Fruit fly (Drosophila melanogaster) whole organism, embryonic: ENCODE measurements around the gene CG34462.

Experiments used
- Atf-2 ChIP-seq: fragments of 200-800 bp; sonication (Bioruptor generic); optimal IDR thresholded peaks from 2 replicates; lab custom pipeline; 2016; ENCODE audit warnings: missing biosample characterization, missing genetic modification characterization
- CG12071 ChIP-seq: fragments of 200-800 bp; sonication (Bioruptor generic); optimal IDR thresholded peaks from 3 replicates; lab custom pipeline; 2018; ENCODE audit warnings: missing biosample characterization, mild to moderate bottlenecking, missing genetic modification characterization
- CG13424 ChIP-seq: fragments of 200-800 bp; sonication (Bioruptor generic); optimal IDR thresholded peaks from 2 replicates; lab custom pipeline; 2019; ENCODE audit warnings: missing biosample characterization, mild to moderate bottlenecking, missing genetic modification characterization, moderate library complexity
- CG14050 ChIP-seq: fragments of 200-800 bp; sonication (Bioruptor generic); IDR thresholded peaks from 3 replicates; pipeline ENCODE4 v1.3.6; 2022; ENCODE audit warnings: missing biosample characterization, missing genetic modification characterization
- CG15073 ChIP-seq: fragments of 200-800 bp; sonication (Bioruptor generic); optimal IDR thresholded peaks from 2 replicates; lab custom pipeline; 2016; ENCODE audit warnings: missing biosample characterization, missing genetic modification characterization
- CG15514 ChIP-seq: fragments of 200-800 bp; sonication (Bioruptor generic); optimal IDR thresholded peaks from 3 replicates; lab custom pipeline; 2017; ENCODE audit warnings: missing biosample characterization, missing genetic modification characterization, mild to moderate bottlenecking, moderate library complexity, missing genetic modification reagents
- CG17385 ChIP-seq: fragments of 200-800 bp; sonication (Bioruptor generic); optimal IDR thresholded peaks from 3 replicates; lab custom pipeline; 2018; ENCODE audit warnings: missing biosample characterization, mild to moderate bottlenecking, missing genetic modification characterization
- CG17829 ChIP-seq: fragments of 200-800 bp; optimal IDR thresholded peaks from 2 replicates; lab custom pipeline; 2019; ENCODE audit warnings: missing biosample characterization, mild to moderate bottlenecking, missing genetic modification characterization, moderate library complexity
- CG18476 ChIP-seq: fragments of 200-800 bp; sonication (Bioruptor generic); optimal IDR thresholded peaks from 2 replicates; lab custom pipeline; 2016; ENCODE audit warnings: missing biosample characterization, mild to moderate bottlenecking, missing genetic modification characterization
- CG2678 ChIP-seq: fragments of 200-800 bp; sonication (Bioruptor generic); optimal IDR thresholded peaks from 3 replicates; lab custom pipeline; 2019; ENCODE audit warnings: missing biosample characterization, mild to moderate bottlenecking, missing genetic modification characterization, moderate library complexity
- CG32772 ChIP-seq: fragments of 200-800 bp; sonication (Bioruptor generic); IDR thresholded peaks from 2 replicates; pipeline ENCODE4 v1.3.6; 2022; ENCODE audit warnings: missing biosample characterization, missing genetic modification characterization
- CG42726 ChIP-seq: fragments of 200-800 bp; sonication (Bioruptor generic); IDR thresholded peaks from 2 replicates; pipeline ENCODE4 v1.3.6; 2022; ENCODE audit warnings: missing biosample characterization, missing genetic modification characterization; ENCODE audit not compliant: partially characterized antibody
- CG5245 ChIP-seq: fragments of 200-800 bp; sonication (Bioruptor generic); optimal IDR thresholded peaks from 3 replicates; lab custom pipeline; 2016; ENCODE audit warnings: missing biosample characterization, missing genetic modification characterization
- CG6765 ChIP-seq: fragments of 200-800 bp; sonication (Bioruptor generic); optimal IDR thresholded peaks from 3 replicates; lab custom pipeline; 2017; ENCODE audit warnings: missing biosample characterization, mild to moderate bottlenecking, missing genetic modification characterization
- CG7556 ChIP-seq: fragments of 200-800 bp; sonication (Bioruptor generic); optimal IDR thresholded peaks from 2 replicates; lab custom pipeline; 2017; ENCODE audit warnings: missing biosample characterization, mild to moderate bottlenecking, missing genetic modification characterization
- CG9215 ChIP-seq: fragments of 200-800 bp; sonication (Bioruptor generic); IDR thresholded peaks from 2 replicates; pipeline ENCODE4 v1.3.6; 2022; ENCODE audit warnings: missing biosample characterization, missing genetic modification characterization
- CoRest ChIP-seq: fragments of 200-800 bp; sonication (Bioruptor generic); optimal IDR thresholded peaks from 3 replicates; lab custom pipeline; 2018; ENCODE audit warnings: missing biosample characterization, mild to moderate bottlenecking, missing genetic modification characterization, moderate library complexity
- Dek ChIP-seq: fragments of 200-800 bp; sonication (Bioruptor generic); optimal IDR thresholded peaks from 3 replicates; lab custom pipeline; 2019; ENCODE audit warnings: missing biosample characterization, mild to moderate bottlenecking, missing genetic modification characterization, moderate library complexity
- Drgx ChIP-seq: fragments of 200-800 bp; sonication (Bioruptor generic); IDR thresholded peaks from 2 replicates; pipeline ENCODE4 v1.3.6; 2022; ENCODE audit warnings: missing biosample characterization, missing genetic modification characterization
- E2f2 ChIP-seq: fragments of 200-800 bp; sonication (Bioruptor generic); IDR thresholded peaks from 2 replicates; pipeline ENCODE4 v1.3.6; 2022; ENCODE audit warnings: missing biosample characterization, missing genetic modification characterization
- HLH54F ChIP-seq: fragments of 200-800 bp; sonication (Bioruptor generic); optimal IDR thresholded peaks from 3 replicates; lab custom pipeline; 2016; ENCODE audit warnings: missing biosample characterization, missing genetic modification characterization
- Hr51 ChIP-seq, 2 experiments: fragments of 200-800 bp; sonication (Bioruptor generic); optimal IDR thresholded peaks; 2 replicates in 1 of 2; 3 replicates in 1 of 2; lab custom pipeline; 2016 to 2018; ENCODE audit warnings: missing biosample characterization in 2 of 2, missing genetic modification characterization in 2 of 2, mild to moderate bottlenecking in 1 of 2, moderate library complexity in 1 of 2
- Med ChIP-seq: fragments of 200-800 bp; sonication (Bioruptor generic); peaks from one replicate; lab custom pipeline; 2016; ENCODE audit warnings: missing biosample characterization, missing genetic modification characterization, mild to moderate bottlenecking, inconsistent platforms, moderate library complexity
- Opbp ChIP-seq: fragments of 200-800 bp; sonication (Bioruptor generic); IDR thresholded peaks from 3 replicates; pipeline ENCODE4 v1.3.6; 2022; ENCODE audit warnings: missing biosample characterization, missing genetic modification characterization; ENCODE audit not compliant: partially characterized antibody
- Scr ChIP-seq: fragments of 200-800 bp; sonication (Bioruptor generic); IDR thresholded peaks from 2 replicates; pipeline ENCODE4 v1.3.6; 2022; ENCODE audit warnings: missing biosample characterization, missing genetic modification characterization; ENCODE audit not compliant: partially characterized antibody
- Usf ChIP-seq: fragments of 200-800 bp; sonication (Bioruptor generic); optimal IDR thresholded peaks from 2 replicates; lab custom pipeline; 2017; ENCODE audit warnings: missing genotype, missing biosample characterization, missing genetic modification characterization
- amos ChIP-seq: fragments of 200-800 bp; sonication (Bioruptor generic); IDR thresholded peaks from 2 replicates; pipeline ENCODE4 v1.3.6; 2022; ENCODE audit warnings: missing biosample characterization, missing genetic modification characterization; ENCODE audit not compliant: partially characterized antibody
- ase ChIP-seq: fragments of 200-800 bp; sonication (Bioruptor generic); IDR thresholded peaks from 3 replicates; pipeline ENCODE4 v1.3.6; 2022; ENCODE audit warnings: missing biosample characterization, missing genetic modification characterization
- crc ChIP-seq: fragments of 200-800 bp; sonication (Bioruptor generic); optimal IDR thresholded peaks from 2 replicates; lab custom pipeline; 2016; ENCODE audit warnings: missing biosample characterization, missing genetic modification characterization
- croc ChIP-seq: fragments of 200-800 bp; sonication (Bioruptor generic); conservative IDR thresholded peaks from 3 replicates; pipeline ENCODE4 v1.3.6; 2022; ENCODE audit warnings: missing biosample characterization, missing genetic modification characterization
- cwo ChIP-seq: fragments of 200-800 bp; sonication (Bioruptor generic); optimal IDR thresholded peaks from 3 replicates; lab custom pipeline; 2017; ENCODE audit warnings: missing biosample characterization, missing genetic modification characterization, mild to moderate bottlenecking, moderate library complexity, missing genetic modification reagents
- fd3F ChIP-seq: fragments of 200-800 bp; sonication (Bioruptor generic); optimal IDR thresholded peaks from 2 replicates; lab custom pipeline; 2018; ENCODE audit warnings: missing biosample characterization, mild to moderate bottlenecking, missing genetic modification characterization, moderate library complexity
- fd64A ChIP-seq: fragments of 200-800 bp; sonication (Bioruptor generic); optimal IDR thresholded peaks from 3 replicates; lab custom pipeline; 2018; ENCODE audit warnings: missing biosample characterization, mild to moderate bottlenecking, missing genetic modification characterization
- lbe ChIP-seq: fragments of 200-800 bp; sonication (Bioruptor generic); optimal IDR thresholded peaks from 2 replicates; lab custom pipeline; 2016; ENCODE audit warnings: missing biosample characterization, mild to moderate bottlenecking, missing genetic modification characterization
- lmd ChIP-seq: fragments of 200-800 bp; sonication (Bioruptor generic); IDR thresholded peaks from 2 replicates; pipeline ENCODE4 v1.3.6; 2022; ENCODE audit warnings: missing biosample characterization, missing genetic modification characterization
- mam ChIP-seq: fragments of 200-800 bp; sonication (Bioruptor generic); optimal IDR thresholded peaks from 3 replicates; lab custom pipeline; 2016; ENCODE audit warnings: missing biosample characterization, missing genetic modification characterization
- odd ChIP-seq: fragments of 200-800 bp; sonication (Bioruptor generic); optimal IDR thresholded peaks from 2 replicates; lab custom pipeline; 2017; ENCODE audit warnings: missing biosample characterization, mild to moderate bottlenecking, missing genetic modification characterization
- pb ChIP-seq: fragments of 200-800 bp; sonication (Bioruptor generic); optimal IDR thresholded peaks from 3 replicates; lab custom pipeline; 2016; ENCODE audit warnings: missing biosample characterization, missing genetic modification characterization
- salm ChIP-seq: fragments of 200-800 bp; sonication (Bioruptor generic); optimal IDR thresholded peaks from 2 replicates; lab custom pipeline; 2018; ENCODE audit warnings: missing biosample characterization, mild to moderate bottlenecking, missing genetic modification characterization
- sc ChIP-seq, 3 experiments: fragments of >200 bp in 2 of 3; fragments of 200-800 bp in 1 of 3; sonication (Bioruptor generic) in 1 of 3; optimal IDR thresholded peaks; 2 replicates in 2 of 3; 3 replicates in 1 of 3; lab custom pipeline; 2017; ENCODE audit warnings: mild to moderate bottlenecking in 1 of 3, missing biosample characterization in 1 of 3, missing genetic modification characterization in 1 of 3, missing genetic modification reagents in 1 of 3
- shn ChIP-seq: fragments of 200-800 bp; sonication (Bioruptor generic); optimal IDR thresholded peaks from 3 replicates; lab custom pipeline; 2016; ENCODE audit warnings: missing biosample characterization, missing genetic modification characterization
- sob ChIP-seq: fragments of 200-800 bp; sonication (Bioruptor generic); IDR thresholded peaks from 2 replicates; pipeline ENCODE4 v1.3.6; 2022; ENCODE audit warnings: missing biosample characterization, missing genetic modification characterization
- tll ChIP-seq, 2 experiments: fragments of 200-800 bp in 1 of 2; fragments of >200 bp in 1 of 2; sonication (Bioruptor generic) in 1 of 2; optimal IDR thresholded peaks; 2 replicates each; lab custom pipeline; 2017 to 2019; ENCODE audit warnings: missing biosample characterization in 2 of 2, missing genetic modification characterization in 2 of 2, mild to moderate bottlenecking in 1 of 2, moderate library complexity in 1 of 2
- toy ChIP-seq: fragments of 200-800 bp; sonication (Bioruptor generic); IDR thresholded peaks from 2 replicates; pipeline ENCODE4 v1.3.6; 2022; ENCODE audit warnings: missing biosample characterization, missing genetic modification characterization
- unpg ChIP-seq: fragments of 200-800 bp; sonication (Bioruptor generic); optimal IDR thresholded peaks from 3 replicates; lab custom pipeline; 2018; ENCODE audit warnings: missing biosample characterization, mild to moderate bottlenecking, missing genetic modification characterization, moderate library complexity
- vfl ChIP-seq: fragments of 200-800 bp; sonication (Bioruptor generic); optimal IDR thresholded peaks from 2 replicates; lab custom pipeline; 2016; ENCODE audit warnings: missing biosample characterization, missing genetic modification characterization
- z ChIP-seq: fragments of 200-800 bp; sonication (Bioruptor generic); IDR thresholded peaks from 3 replicates; pipeline ENCODE4 v1.3.6; 2022; ENCODE audit warnings: missing biosample characterization, missing genetic modification characterization

CG34462 gene

DNA sequence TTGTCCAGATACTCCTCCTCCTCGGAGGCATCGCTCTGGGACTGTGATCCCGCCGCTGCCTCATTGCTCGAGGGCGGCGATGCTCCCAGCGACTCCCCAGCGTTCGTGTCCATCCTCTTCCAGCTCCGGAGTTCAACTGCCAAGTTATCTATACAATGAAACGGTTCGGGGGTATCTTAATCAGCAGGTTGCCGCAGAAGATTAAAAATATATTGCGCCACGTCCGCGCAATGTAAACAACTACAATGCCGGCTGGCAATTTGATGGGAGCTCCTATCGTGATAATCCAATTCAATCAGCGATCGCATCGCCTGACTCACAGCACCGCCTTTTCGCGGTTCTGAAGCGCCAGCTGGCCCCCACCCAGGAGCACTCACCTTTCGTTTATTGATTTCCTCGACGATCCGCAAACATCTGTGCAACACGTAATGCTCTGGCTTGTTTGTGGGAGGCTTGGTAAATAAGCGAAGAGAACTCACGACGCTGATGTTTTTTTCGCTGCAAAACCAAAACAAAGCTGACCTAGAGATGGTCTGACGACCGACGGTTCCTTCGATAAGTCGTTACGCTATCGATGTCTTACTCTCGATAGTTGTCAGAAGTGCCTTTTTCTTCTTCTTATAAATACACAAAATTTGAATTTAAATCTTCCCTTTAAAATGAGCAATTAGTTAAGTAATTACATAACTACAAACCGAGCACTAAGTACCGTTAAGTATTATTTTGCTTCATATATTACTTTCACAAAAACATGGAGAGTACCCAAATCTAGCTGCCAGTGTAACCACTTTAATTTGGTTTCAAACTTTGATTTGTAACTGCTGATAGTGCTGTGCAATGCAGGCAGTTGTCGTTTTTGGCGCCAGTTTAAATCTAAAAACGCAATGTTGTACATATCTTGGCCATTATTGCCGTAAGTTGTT, 38.8 kb upstream of the CG34462 start, which contains the start of gene cert (continued):
- TF ChIP-seq Scr = peak; percentile 92
- no peak for TF ChIP-seq HLH54F (GFP tag; lab: Kevin White, UChicago)
- no peak for TF ChIP-seq vfl
- no peak for TF ChIP-seq crc
- no peak for TF ChIP-seq CG2678 (tag; lab: Kevin White, UChicago)
- no peak for TF ChIP-seq toy (GFP tag; lab: Robert Waterston, UW)
- TF ChIP-seq lmd (GFP tag; lab: Robert Waterston, UW) = no peak
- peak; percentile 91 for TF ChIP-seq amos (GFP tag; lab: Robert Waterston, UW)
- no peak for TF ChIP-seq fd3F
- TF ChIP-seq CG12071 = no peak
- no peak for TF ChIP-seq sc (optimal IDR thresholded peaks at IDR 0.05; lab: Kevin White, UChicago)
- no peak for TF ChIP-seq sc (GFP tag; optimal IDR thresholded peaks at IDR 0.05; lab: Kevin White, UChicago)
- TF ChIP-seq CG15514 (GFP tag; lab: Kevin White, UChicago) = peak; percentile 72
- TF ChIP-seq CG13424 (tag; lab: Kevin White, UChicago) = no peak
- peak; percentile 36 for TF ChIP-seq CG17829 (tag; lab: Kevin White, UChicago)
- TF ChIP-seq Hr51 (GFP tag; optimal IDR thresholded peaks at IDR 0.05; lab: Kevin White, UChicago) = no peak
- TF ChIP-seq unpg (GFP tag; lab: Kevin White, UChicago) = no peak
- TF ChIP-seq Dek (tag; lab: Kevin White, UChicago) = no peak
- TF ChIP-seq salm (tag; lab: Kevin White, UChicago) = no peak
- no peak for TF ChIP-seq ase (GFP tag; lab: Robert Waterston, UW)
- no peak for TF ChIP-seq Drgx (GFP tag; lab: Robert Waterston, UW)
- TF ChIP-seq shn (GFP tag; lab: Kevin White, UChicago) = peak; percentile 29
- no peak for TF ChIP-seq CG9215 (GFP tag; lab: Robert Waterston, UW)
- TF ChIP-seq fd64A (GFP tag; lab: Kevin White, UChicago) = no peak
- peak; percentile 96 for TF ChIP-seq CG17385 (GFP tag; lab: Kevin White, UChicago)
- TF ChIP-seq mam (GFP tag; lab: Kevin White, UChicago) = peak; percentile 53
- no peak for TF ChIP-seq z
- no peak for TF ChIP-seq CG5245 (GFP tag; lab: Kevin White, UChicago)
- no peak for TF ChIP-seq CG7556 (GFP tag; lab: Kevin White, UChicago)
- TF ChIP-seq lbe (GFP tag; lab: Kevin White, UChicago) = peak; percentile 61
- peak; percentile 22 to 64 for TF ChIP-seq tll (GFP tag; optimal IDR thresholded peaks at IDR 0.05; lab: Kevin White, UChicago)
- peak; percentile 33 for TF ChIP-seq CoRest (tag; lab: Kevin White, UChicago)
- no peak for TF ChIP-seq Usf (GFP tag; lab: Kevin White, UChicago)
- TF ChIP-seq E2f2 = peak; percentile 92
- TF ChIP-seq odd (GFP tag; lab: Kevin White, UChicago) = no peak
- TF ChIP-seq Atf-2 (GFP tag; lab: Kevin White, UChicago) = no peak
- no peak for TF ChIP-seq croc (GFP tag; lab: Robert Waterston, UW)
- TF ChIP-seq pb (GFP tag; lab: Kevin White, UChicago) = no peak
- TF ChIP-seq CG42726 (GFP tag; lab: Robert Waterston, UW) = peak; percentile 80; the same call in 1 of the 2 replicates
- TF ChIP-seq CG18476 (GFP tag; lab: Kevin White, UChicago) = no peak
- no peak for TF ChIP-seq sob (GFP tag; lab: Robert Waterston, UW)
- TF ChIP-seq Opbp (GFP tag; lab: Robert Waterston, UW) = peak; percentile 90
- TF ChIP-seq cwo = peak; percentile 7
- no peak for TF ChIP-seq CG32772 (GFP tag; lab: Robert Waterston, UW)
- no peak for TF ChIP-seq CG15073 (GFP tag; lab: Kevin White, UChicago)
- TF ChIP-seq CG14050 (GFP tag; lab: Robert Waterston, UW) = no peak
- peak; percentile 22 for TF ChIP-seq CG6765 (GFP tag; lab: Kevin White, UChicago)
- peak; percentile 81 for TF ChIP-seq Med (GFP tag; lab: Kevin White, UChicago)
